Worm (Caenorhabditis elegans) whole organism, mixed stage, embryonic: ENCODE measurements around the gene gcn-1.

Experiments
- elt-1 ChIP-seq: sonication (generic microtip); optimal IDR thresholded peaks from 2 replicates; lab custom pipeline; 2017; ENCODE audit warnings: missing genetic modification characterization, mild to moderate bottlenecking, missing compliant biosample characterization, antibody characterized with exemption, moderate library complexity, borderline replicate concordance; ENCODE audit not compliant: insufficient read depth
- elt-3 ChIP-seq: fragments of 150-350 bp; optimal IDR thresholded peaks from 2 replicates; lab custom pipeline; 2014; ENCODE audit warnings: missing biosample characterization, missing genetic modification characterization
- lin-13 ChIP-seq: fragments of 150-350 bp; optimal IDR thresholded peaks from 2 replicates; lab custom pipeline; 2014; ENCODE audit warnings: missing biosample characterization, missing genetic modification characterization
- lsy-2 ChIP-seq: fragments of 150-350 bp; optimal IDR thresholded peaks from 2 replicates; lab custom pipeline; 2014; ENCODE audit warnings: missing biosample characterization, missing genetic modification characterization
- mab-5 ChIP-seq: fragments of 150-350 bp; optimal IDR thresholded peaks from 2 replicates; lab custom pipeline; 2014; ENCODE audit warnings: missing biosample characterization, missing genetic modification characterization
- nhr-12 ChIP-seq: fragments of 150-350 bp; optimal IDR thresholded peaks from 2 replicates; lab custom pipeline; 2014; ENCODE audit warnings: missing biosample characterization, missing genetic modification characterization
- nhr-2 ChIP-seq: fragments of 150-350 bp; optimal IDR thresholded peaks from 2 replicates; lab custom pipeline; 2014; ENCODE audit warnings: missing biosample characterization, missing genetic modification characterization
- nhr-28 ChIP-seq: fragments of 150-350 bp; optimal IDR thresholded peaks from 2 replicates; lab custom pipeline; 2014; ENCODE audit warnings: missing biosample characterization, missing genetic modification characterization
- pha-4 ChIP-seq: fragments of 150-350 bp; optimal IDR thresholded peaks from 2 replicates; lab custom pipeline; 2018; ENCODE audit warnings: missing biosample characterization, missing genetic modification reagents, missing genetic modification characterization
- snpc-4 ChIP-seq: fragments of 150-350 bp; optimal IDR thresholded peaks from 2 replicates; lab custom pipeline; 2014; ENCODE audit warnings: missing biosample characterization, missing genetic modification characterization
- sptf-1 ChIP-seq: sonication (generic microtip); optimal IDR thresholded peaks from 2 replicates; lab custom pipeline; 2017; ENCODE audit warnings: mild to moderate bottlenecking, missing genetic modification characterization, moderate library complexity, missing compliant biosample characterization
- unc-62 ChIP-seq: fragments of 150-350 bp; optimal IDR thresholded peaks from 2 replicates; lab custom pipeline; 2014; ENCODE audit warnings: missing biosample characterization, missing genetic modification reagents, missing genetic modification characterization

DNA sequence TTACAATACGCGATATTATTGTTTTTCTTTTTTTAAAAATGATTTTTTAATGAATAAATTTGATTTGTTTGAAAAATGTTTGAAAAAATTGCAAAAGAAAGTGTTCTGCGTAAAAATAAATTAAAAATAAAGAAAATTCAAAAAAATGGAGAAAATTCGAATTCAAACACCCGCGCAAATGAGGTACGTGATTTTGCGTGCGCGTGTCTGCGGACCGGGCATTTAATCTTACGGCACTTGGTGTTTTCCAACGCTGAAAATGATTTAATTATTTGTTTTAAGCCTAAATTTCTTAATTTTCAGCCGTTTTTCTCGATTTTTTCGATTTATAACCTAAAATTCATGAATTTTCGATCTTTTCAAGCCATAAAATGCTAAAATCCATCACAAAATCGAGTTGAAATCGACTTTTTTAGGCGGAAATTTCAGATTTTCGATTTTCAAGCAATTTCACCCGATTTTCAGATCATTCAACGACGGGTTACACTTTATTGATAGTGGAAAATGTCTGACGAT, at the start of gene gcn-1:
- TF ChIP-seq mab-5 (tag; lab: Kevin White, UChicago), result no peak
- TF ChIP-seq snpc-4, result no peak
- TF ChIP-seq nhr-2 (tag; lab: Kevin White, UChicago), result peak; percentile 17
- TF ChIP-seq pha-4 (tag; lab: Kevin White, UChicago), result no peak
- no peak for TF ChIP-seq sptf-1
- no peak for TF ChIP-seq elt-1 (tag; lab: Kevin White, UChicago)
- TF ChIP-seq elt-3 (tag; lab: Kevin White, UChicago), result no peak
- peak; percentile 49 for TF ChIP-seq lin-13
- TF ChIP-seq nhr-28 (tag; lab: Kevin White, UChicago), result no peak
- TF ChIP-seq lsy-2 (tag; lab: Kevin White, UChicago), result peak; percentile 78
- TF ChIP-seq nhr-12 (tag; lab: Kevin White, UChicago), result no peak
- no peak for TF ChIP-seq unc-62 (GFP tag; lab: Kevin White, UChicago)
